Worm (Caenorhabditis elegans): ENCODE data around the gene Y81B9A.2.

- no peak for TF ChIP-seq ama-1 (optimal IDR thresholded peaks at IDR 0.05)
- TF ChIP-seq ceh-36 (tag; optimal IDR thresholded peaks at IDR 0.05), result no peak
- no peak for TF ChIP-seq hmg-4 (GFP tag; optimal IDR thresholded peaks at IDR 0.05)
- TF ChIP-seq flt-1 (GFP tag; IDR thresholded peaks at IDR 0.05), result no peak
- no peak for TF ChIP-seq scrt-1 (GFP tag; IDR thresholded peaks at IDR 0.05)
- no peak for TF ChIP-seq tbx-37 (GFP tag; conservative IDR thresholded peaks at IDR 0.05)
- TF ChIP-seq sea-1 (GFP tag; conservative IDR thresholded peaks at IDR 0.05), result no peak
- no peak for TF ChIP-seq hmbx-1 (tag; optimal IDR thresholded peaks at IDR 0.05)
- TF ChIP-seq tra-4 (tag; optimal IDR thresholded peaks at IDR 0.05), result no peak
These were observed 15.7 kb upstream of the Y81B9A.2 start, which contains the start of gene B0563.9 for ce11 chrX:9168239-9168638.
